Worm (Caenorhabditis elegans) whole organism, mixed stage, embryonic: Measurements from ENCODE around the gene R10F2.6.

Experiments used
- elt-1 ChIP-seq: sonication (generic microtip); optimal IDR thresholded peaks from 2 replicates; lab custom pipeline; 2017; ENCODE audit warnings: missing genetic modification characterization, mild to moderate bottlenecking, missing compliant biosample characterization, antibody characterized with exemption, moderate library complexity, borderline replicate concordance; ENCODE audit not compliant: insufficient read depth
- lin-13 ChIP-seq: fragments of 150-350 bp; optimal IDR thresholded peaks from 2 replicates; lab custom pipeline; 2014; ENCODE audit warnings: missing biosample characterization, missing genetic modification characterization
- mab-5 ChIP-seq: fragments of 150-350 bp; optimal IDR thresholded peaks from 2 replicates; lab custom pipeline; 2014; ENCODE audit warnings: missing biosample characterization, missing genetic modification characterization
- snpc-4 ChIP-seq: fragments of 150-350 bp; optimal IDR thresholded peaks from 2 replicates; lab custom pipeline; 2014; ENCODE audit warnings: missing biosample characterization, missing genetic modification characterization
- unc-120 ChIP-seq: sonication (generic microtip); optimal IDR thresholded peaks from 2 replicates; lab custom pipeline; 2017; ENCODE audit warnings: missing genetic modification characterization, missing compliant biosample characterization; ENCODE audit not compliant: poor library complexity, severe bottlenecking
- unc-62 ChIP-seq: fragments of 150-350 bp; optimal IDR thresholded peaks from 2 replicates; lab custom pipeline; 2014; ENCODE audit warnings: missing biosample characterization, missing genetic modification reagents, missing genetic modification characterization
- zip-8 ChIP-seq: fragments of 150-350 bp; optimal IDR thresholded peaks from 2 replicates; lab custom pipeline; 2014; ENCODE audit warnings: missing biosample characterization, missing genetic modification characterization

ce11 chrIII:2923012-2923411 is 20.9 kb downstream of the R10F2.6 start, which contains the start of gene R10F2.4:
- TF ChIP-seq mab-5 (tag; lab: Kevin White, UChicago) (no peak), elt-1 (tag; lab: Kevin White, UChicago) (no peak), unc-120 (tag; lab: Kevin White, UChicago) (no peak), snpc-4 (tag; lab: Kevin White, UChicago) (no peak), lin-13 (tag; lab: Kevin White, UChicago) (no peak), zip-8 (tag; lab: Kevin White, UChicago) (no peak), unc-62 (no peak)
